Fruit fly (Drosophila melanogaster) Kc167 (cell line): ENCODE measurements around the gene CG12594.

Experiments used
- Myc ChIP-seq: fragments of >200 bp; optimal IDR thresholded peaks from 2 replicates; lab custom pipeline; 2017; ENCODE audit warnings: missing external identifiers
- Sin3A ChIP-seq: fragments of >200 bp; optimal IDR thresholded peaks from 2 replicates; lab custom pipeline; 2018; ENCODE audit warnings: missing external identifiers
- h ChIP-seq: fragments of >200 bp; optimal IDR thresholded peaks from 3 replicates; lab custom pipeline; 2018; ENCODE audit warnings: missing external identifiers
- psq ChIP-seq: fragments of >200 bp; optimal IDR thresholded peaks from 2 replicates; lab custom pipeline; 2017; ENCODE audit warnings: missing external identifiers
- ttk ChIP-seq: sonication (Bioruptor generic); optimal IDR thresholded peaks from 2 replicates; lab custom pipeline; 2017; ENCODE audit warnings: missing external identifiers

- no peak for TF ChIP-seq psq (lab: Kevin White, UChicago)
- no peak for TF ChIP-seq Sin3A (lab: Kevin White, UChicago)
- TF ChIP-seq h (lab: Kevin White, UChicago), result no peak
- TF ChIP-seq Myc (lab: Kevin White, UChicago), result no peak
- TF ChIP-seq ttk (lab: Kevin White, UChicago), result no peak
Observed at dm6 chr3R:11700314-11700713, 21.2 kb upstream of the CG12594 start, which contains the start of gene CG14718.
